Worm (Caenorhabditis elegans): ENCODE measurements around the gene C28H8.8.

- TF ChIP-seq ceh-90 (tag; optimal IDR thresholded peaks at IDR 0.05) (no peak), nhr-77 (tag; optimal IDR thresholded peaks at IDR 0.05) (no peak), nhr-76 (tag; optimal IDR thresholded peaks at IDR 0.05) (no peak), aly-2 (tag; optimal IDR thresholded peaks at IDR 0.05) (no peak), tbx-2 (tag; optimal IDR thresholded peaks at IDR 0.05) (peak; percentile 56), lir-3 (tag; optimal IDR thresholded peaks at IDR 0.05; ENCODE audit: poor library complexity) (no peak), ztf-11 (tag; optimal IDR thresholded peaks at IDR 0.05) (no peak), ama-1 (optimal IDR thresholded peaks at IDR 0.05) (peak; percentile 40), nhr-19 (GFP tag; conservative IDR thresholded peaks at IDR 0.05) (peak; percentile 52), vab-15 (tag; optimal IDR thresholded peaks at IDR 0.05) (peak; percentile 17), nhr-71 (tag; optimal IDR thresholded peaks at IDR 0.05) (peak; percentile 84), fos-1 (tag; optimal IDR thresholded peaks at IDR 0.05) (no peak), fkh-10 (GFP tag; optimal IDR thresholded peaks at IDR 0.05) (no peak), lin-35 (GFP tag; optimal IDR thresholded peaks at IDR 0.05) (peak in 1 of 2 experiments; percentile 61)
These were observed 49.4 kb upstream of the C28H8.8 start for ce11 chrIII:5938013-5938412.
